Worm (Caenorhabditis elegans) whole organism, L1 larva: ENCODE results near the gene ric-3.

Experiments used
- C04F5.9 ChIP-seq: sonication (generic microtip); optimal IDR thresholded peaks from 2 replicates; lab custom pipeline; 2016; ENCODE audit warnings: missing genetic modification characterization, missing compliant biosample characterization
- C16A3.4 ChIP-seq: fragments of 150-350 bp; optimal IDR thresholded peaks from 2 replicates; lab custom pipeline; 2014; ENCODE audit warnings: missing biosample characterization, missing genetic modification characterization
- C34B4.2 ChIP-seq: sonication (generic microtip); optimal IDR thresholded peaks from 2 replicates; lab custom pipeline; 2017; ENCODE audit warnings: mild to moderate bottlenecking, missing genetic modification characterization, missing compliant biosample characterization
- F16B12.6 ChIP-seq: fragments of 150-350 bp; optimal IDR thresholded peaks from 2 replicates; lab custom pipeline; 2014; ENCODE audit warnings: missing biosample characterization, missing genetic modification characterization
- Y116A8C.19 ChIP-seq: sonication (generic microtip); optimal IDR thresholded peaks from 2 replicates; lab custom pipeline; 2016; ENCODE audit warnings: missing compliant biosample characterization, missing genetic modification characterization, borderline replicate concordance
- alr-1 ChIP-seq: fragments of 200-800 bp; sonication (Bioruptor generic); optimal IDR thresholded peaks from 2 replicates; lab custom pipeline; 2018; ENCODE audit warnings: borderline replicate concordance, mild to moderate bottlenecking, missing genetic modification characterization, missing compliant biosample characterization
- ceh-82 ChIP-seq, 3 experiments: fragments of 150-350 bp in 1 of 3; sonication (generic microtip) in 2 of 3; optimal IDR thresholded peaks; 2 replicates each; lab custom pipeline; 2014 to 2017; ENCODE audit warnings: missing biosample characterization in 3 of 3, missing genetic modification characterization in 3 of 3
- ceh-88 ChIP-seq: fragments of 200-800 bp; sonication (Bioruptor generic); IDR thresholded peaks from 2 replicates; pipeline ENCODE4 v1.3.6; 2022; ENCODE audit warnings: missing genetic modification characterization, missing compliant biosample characterization
- ces-1 ChIP-seq: fragments of 150-350 bp; optimal IDR thresholded peaks from 2 replicates; lab custom pipeline; 2014; ENCODE audit warnings: missing biosample characterization, missing genetic modification reagents, missing genetic modification characterization
- dsc-1 ChIP-seq: sonication (generic microtip); optimal IDR thresholded peaks from 2 replicates; lab custom pipeline; 2016; ENCODE audit warnings: mild to moderate bottlenecking, missing genetic modification characterization, missing compliant biosample characterization
- efl-1 ChIP-seq, 4 experiments: fragments of 150-350 bp; optimal IDR thresholded peaks in 3 of 4; peaks in 1 of 4; 1 replicate in 1 of 4; 2 replicates in 3 of 4; lab custom pipeline; 2014; ENCODE audit warnings: missing biosample characterization in 2 of 4, missing genetic modification characterization in 2 of 4, missing genetic modification reagents in 2 of 4
- egl-13 ChIP-seq: sonication (generic microtip); optimal IDR thresholded peaks from 2 replicates; lab custom pipeline; 2016; ENCODE audit warnings: missing genotype, missing genetic modification reagents, missing genetic modification characterization, missing compliant biosample characterization
- elt-2 ChIP-seq: sonication (generic microtip); optimal IDR thresholded peaks from 2 replicates; lab custom pipeline; 2016; ENCODE audit warnings: missing genetic modification characterization, mild to moderate bottlenecking, inconsistent platforms, missing compliant biosample characterization, missing genetic modification reagents
- elt-3 ChIP-seq, 6 experiments: fragments of 150-350 bp in 1 of 6; sonication (generic microtip); optimal IDR thresholded peaks; 2 replicates each; lab custom pipeline; 2017 to 2018; ENCODE audit warnings: missing biosample characterization in 6 of 6, missing genetic modification characterization in 6 of 6, inconsistent platforms in 1 of 6
- ets-5 ChIP-seq: fragments of 200-800 bp; sonication (Bioruptor generic); IDR thresholded peaks from 2 replicates; pipeline ENCODE4 v1.3.6; 2022; ENCODE audit warnings: missing genetic modification characterization, missing compliant biosample characterization
- fkh-4 ChIP-seq: sonication (generic microtip); optimal IDR thresholded peaks from 2 replicates; lab custom pipeline; 2016; ENCODE audit warnings: missing compliant biosample characterization, missing genetic modification characterization, borderline replicate concordance
- fos-1 ChIP-seq: fragments of 150-350 bp; optimal IDR thresholded peaks from 2 replicates; lab custom pipeline; 2014; ENCODE audit warnings: missing biosample characterization, missing genetic modification characterization
- irx-1 ChIP-seq: sonication (generic microtip); optimal IDR thresholded peaks from 2 replicates; lab custom pipeline; 2016; ENCODE audit warnings: missing genetic modification characterization, missing compliant biosample characterization
- jun-1 ChIP-seq: fragments of 150-350 bp; optimal IDR thresholded peaks from 2 replicates; lab custom pipeline; 2014; ENCODE audit warnings: missing biosample characterization, missing genetic modification reagents, missing genetic modification characterization
- lin-13 ChIP-seq: fragments of 150-350 bp; optimal IDR thresholded peaks from 2 replicates; lab custom pipeline; 2014; ENCODE audit warnings: missing biosample characterization, missing genetic modification reagents, missing genetic modification characterization
- lin-14 ChIP-seq: fragments of 200-800 bp; sonication (Bioruptor generic); optimal IDR thresholded peaks from 2 replicates; lab custom pipeline; 2018; ENCODE audit warnings: mild to moderate bottlenecking, missing genetic modification characterization, moderate library complexity, missing compliant biosample characterization
- lin-15B ChIP-seq: fragments of 150-350 bp; sonication (generic microtip); optimal IDR thresholded peaks from 3 replicates; lab custom pipeline; 2014; ENCODE audit warnings: missing biosample characterization, missing genetic modification characterization
- lin-39 ChIP-seq: fragments of 150-350 bp; optimal IDR thresholded peaks from 2 replicates; lab custom pipeline; 2014; ENCODE audit warnings: missing biosample characterization, missing genetic modification reagents, missing genetic modification characterization
- mab-9 ChIP-seq: fragments of 200-800 bp; sonication (Bioruptor generic); IDR thresholded peaks from 2 replicates; pipeline ENCODE4 v1.3.6; 2022; ENCODE audit warnings: missing genetic modification reagents, missing genetic modification characterization, missing compliant biosample characterization
- mdl-1 ChIP-seq, 2 experiments: fragments of 150-350 bp; optimal IDR thresholded peaks; 2 replicates each; lab custom pipeline; 2014 to 2017; ENCODE audit warnings: missing biosample characterization in 2 of 2, missing genetic modification characterization in 2 of 2, inconsistent platforms in 1 of 2
- mep-1 ChIP-seq: fragments of 150-350 bp; optimal IDR thresholded peaks from 2 replicates; lab custom pipeline; 2014; ENCODE audit warnings: missing biosample characterization, missing genetic modification characterization
- nhr-12 ChIP-seq: sonication (generic microtip); optimal IDR thresholded peaks from 2 replicates; lab custom pipeline; 2017; ENCODE audit warnings: missing biosample characterization, missing genetic modification characterization
- nhr-20 ChIP-seq: sonication (generic microtip); optimal IDR thresholded peaks from 2 replicates; lab custom pipeline; 2016; ENCODE audit warnings: mild to moderate bottlenecking, missing genetic modification characterization, missing compliant biosample characterization
- nhr-237 ChIP-seq: fragments of 150-350 bp; optimal IDR thresholded peaks from 2 replicates; lab custom pipeline; 2014; ENCODE audit warnings: missing biosample characterization, missing genetic modification characterization
- nhr-71 ChIP-seq: sonication (generic microtip); optimal IDR thresholded peaks from 2 replicates; lab custom pipeline; 2016; ENCODE audit warnings: mild to moderate bottlenecking, missing genetic modification characterization, moderate library complexity, missing compliant biosample characterization
- nhr-77 ChIP-seq: fragments of 150-350 bp; optimal IDR thresholded peaks from 2 replicates; lab custom pipeline; 2014; ENCODE audit warnings: missing biosample characterization, missing genetic modification characterization
- nhr-90 ChIP-seq: sonication (generic microtip); optimal IDR thresholded peaks from 2 replicates; lab custom pipeline; 2016; ENCODE audit warnings: mild to moderate bottlenecking, missing genetic modification characterization, missing compliant biosample characterization; ENCODE audit not compliant: poor library complexity
- pax-3 ChIP-seq: fragments of 200-800 bp; sonication (Bioruptor generic); optimal IDR thresholded peaks from 2 replicates; lab custom pipeline; 2018; ENCODE audit warnings: mild to moderate bottlenecking, missing genetic modification characterization, moderate library complexity, missing compliant biosample characterization
- rnt-1 ChIP-seq: sonication (generic microtip); optimal IDR thresholded peaks from 2 replicates; lab custom pipeline; 2016; ENCODE audit warnings: mild to moderate bottlenecking, missing genetic modification characterization, moderate library complexity, missing compliant biosample characterization
- skn-1 ChIP-seq: fragments of 150-350 bp; optimal IDR thresholded peaks from 2 replicates; lab custom pipeline; 2014; ENCODE audit warnings: missing biosample characterization, missing genetic modification characterization
- snpc-4 ChIP-seq: fragments of 150-350 bp; optimal IDR thresholded peaks from 2 replicates; lab custom pipeline; 2014; ENCODE audit warnings: missing biosample characterization, missing genetic modification characterization
- snu-23 ChIP-seq: sonication (generic microtip); optimal IDR thresholded peaks from 2 replicates; lab custom pipeline; 2016; ENCODE audit warnings: missing genetic modification characterization, missing compliant biosample characterization
- sox-4 ChIP-seq: sonication (generic microtip); optimal IDR thresholded peaks from 2 replicates; lab custom pipeline; 2016; ENCODE audit warnings: missing genetic modification characterization, missing compliant biosample characterization
- sptf-1 ChIP-seq: fragments of 150-350 bp; optimal IDR thresholded peaks from 2 replicates; lab custom pipeline; 2014; ENCODE audit warnings: missing biosample characterization, missing genetic modification characterization
- sup-37 ChIP-seq: fragments of 200-800 bp; sonication (Bioruptor generic); optimal IDR thresholded peaks from 2 replicates; lab custom pipeline; 2018; ENCODE audit warnings: mild to moderate bottlenecking, missing genetic modification characterization, missing compliant biosample characterization
- swsn-7 ChIP-seq: sonication (generic microtip); optimal IDR thresholded peaks from 2 replicates; lab custom pipeline; 2016; ENCODE audit warnings: missing genetic modification characterization, missing compliant biosample characterization
- tbx-2 ChIP-seq: sonication (generic microtip); optimal IDR thresholded peaks from 2 replicates; lab custom pipeline; 2016; ENCODE audit warnings: missing genetic modification characterization, missing compliant biosample characterization
- tlp-1 ChIP-seq: fragments of 150-350 bp; optimal IDR thresholded peaks from 2 replicates; lab custom pipeline; 2014; ENCODE audit warnings: missing biosample characterization, missing genetic modification characterization
- unc-130 ChIP-seq: fragments of 150-350 bp; optimal IDR thresholded peaks from 2 replicates; lab custom pipeline; 2017; ENCODE audit warnings: missing biosample characterization, missing genetic modification characterization, inconsistent platforms
- unc-30 ChIP-seq: sonication (generic microtip); optimal IDR thresholded peaks from 2 replicates; lab custom pipeline; 2017; ENCODE audit warnings: missing biosample characterization, missing genetic modification characterization
- unc-62 ChIP-seq: fragments of 150-350 bp; optimal IDR thresholded peaks from 2 replicates; lab custom pipeline; 2014; ENCODE audit warnings: missing biosample characterization, missing genetic modification reagents, missing genetic modification characterization
- unc-86 ChIP-seq: sonication (generic microtip); optimal IDR thresholded peaks from 2 replicates; lab custom pipeline; 2016; ENCODE audit warnings: missing genetic modification characterization, missing compliant biosample characterization
- xbp-1 ChIP-seq: sonication (generic microtip); optimal IDR thresholded peaks from 2 replicates; lab custom pipeline; 2016; ENCODE audit warnings: missing genetic modification characterization, missing compliant biosample characterization
- zip-4 ChIP-seq: fragments of 200-800 bp; sonication (Bioruptor generic); optimal IDR thresholded peaks from 2 replicates; lab custom pipeline; 2018; ENCODE audit warnings: mild to moderate bottlenecking, missing genetic modification characterization, moderate library complexity, missing compliant biosample characterization

ric-3 gene

DNA sequence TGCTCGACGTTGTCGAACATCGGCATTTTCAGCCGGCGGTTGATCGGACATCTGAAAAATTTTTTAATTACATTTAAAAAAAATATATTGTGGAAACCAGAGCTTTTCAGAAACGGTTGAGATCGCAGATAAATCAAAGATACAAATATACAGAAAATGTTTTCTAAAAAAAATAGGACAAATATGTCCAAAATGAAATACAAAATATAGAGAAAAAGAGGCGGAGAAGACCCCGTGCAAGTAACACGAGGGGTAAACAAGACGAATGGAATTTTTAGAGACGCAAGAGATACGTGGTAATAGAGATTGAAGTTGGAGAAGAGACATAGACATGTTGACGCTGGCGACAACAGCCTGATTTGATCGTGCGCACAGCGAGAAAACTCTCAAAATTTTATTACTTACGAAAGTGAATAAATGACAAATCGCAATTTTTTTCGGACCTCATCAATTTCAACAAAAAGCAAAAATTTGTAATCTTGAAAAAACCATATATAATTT is 2.3 kb upstream of the ric-3 start, which contains the start of gene cdgs-1 (continued):
- peak; percentile 12 for TF ChIP-seq dsc-1
- peak in 1 of 6 experiments; percentile 5 for TF ChIP-seq elt-3 (tag; optimal IDR thresholded peaks at IDR 0.05; lab: Kevin White, UChicago)
- no peak for TF ChIP-seq Y116A8C.19 (tag; lab: Kevin White, UChicago)
- TF ChIP-seq nhr-90 (tag; lab: Kevin White, UChicago) = no peak
- no peak for TF ChIP-seq irx-1 (tag; lab: Kevin White, UChicago)
- TF ChIP-seq xbp-1 (tag; lab: Kevin White, UChicago) = peak; percentile 18
- TF ChIP-seq unc-86 = no peak
- peak; percentile 70 for TF ChIP-seq snu-23 (GFP tag; lab: Kevin White, UChicago)
- no peak for TF ChIP-seq egl-13 (tag; lab: Kevin White, UChicago)
- TF ChIP-seq C16A3.4 = peak; percentile 25
- peak; percentile 75 for TF ChIP-seq nhr-71 (tag; lab: Kevin White, UChicago)
- TF ChIP-seq jun-1 (tag; lab: Kevin White, UChicago) = no peak
- TF ChIP-seq ceh-82 (tag; optimal IDR thresholded peaks at IDR 0.05; lab: Kevin White, UChicago) = peak in 1 of 3 experiments; percentile 57
- no peak for TF ChIP-seq lin-15B
- TF ChIP-seq nhr-237 (tag; lab: Kevin White, UChicago) = no peak
- TF ChIP-seq efl-1 (optimal IDR thresholded peaks at IDR 0.05; lab: Kevin White, UChicago) = peak; percentile 46 to 57
- TF ChIP-seq efl-1 (GFP tag; optimal IDR thresholded peaks at IDR 0.05 in 1 of 2; lab: Kevin White, UChicago) = peak; percentile 40 to 88
- no peak for TF ChIP-seq tlp-1 (tag; lab: Kevin White, UChicago)
- no peak for TF ChIP-seq ces-1
- TF ChIP-seq C04F5.9 (tag; lab: Kevin White, UChicago) = no peak
- TF ChIP-seq swsn-7 = peak; percentile 28
- TF ChIP-seq unc-62 (GFP tag; lab: Kevin White, UChicago) = no peak
- no peak for TF ChIP-seq C34B4.2 (tag; lab: Kevin White, UChicago)
- TF ChIP-seq nhr-20 (tag; lab: Kevin White, UChicago) = peak; percentile 73
- peak; percentile 21 for TF ChIP-seq skn-1 (tag; lab: Kevin White, UChicago)
- peak; percentile 23 for TF ChIP-seq rnt-1 (tag; lab: Kevin White, UChicago)
- TF ChIP-seq mab-9 (GFP tag; lab: Robert Waterston, UW) = no peak
- no peak for TF ChIP-seq alr-1 (tag; lab: Kevin White, UChicago)

DNA sequence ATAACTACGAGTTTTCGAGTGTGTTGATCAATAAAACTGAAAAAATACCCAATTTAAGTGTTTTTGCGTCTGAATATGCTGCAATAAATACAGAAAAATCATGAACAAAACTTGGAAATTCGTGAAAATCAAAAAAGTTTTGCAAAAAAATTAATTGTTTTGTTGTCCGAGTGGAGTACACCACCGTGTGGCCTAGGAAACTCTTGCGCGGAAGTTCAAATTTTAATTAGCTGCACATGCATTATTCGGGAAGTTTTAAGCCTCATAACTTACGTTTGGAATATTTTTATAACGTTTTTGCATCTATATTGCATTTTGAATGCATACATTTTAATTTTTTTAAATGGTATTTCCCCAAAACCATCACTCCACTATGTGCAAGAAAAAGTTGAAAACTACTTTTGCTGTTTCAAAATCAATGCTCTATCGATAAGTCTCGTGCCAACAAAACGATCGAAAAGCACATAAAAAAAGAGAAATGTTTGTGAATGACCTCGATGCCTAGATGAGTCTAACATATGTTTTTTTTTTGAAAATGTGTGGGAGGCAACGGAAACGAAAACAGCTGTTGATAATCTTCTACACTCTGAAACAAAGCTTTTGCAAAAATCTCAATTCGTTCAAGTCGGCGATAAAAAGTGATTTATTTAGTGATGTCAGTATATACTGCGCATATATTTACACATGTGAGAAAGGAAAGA is 1.5 kb upstream of the ric-3 start:
- no peak for TF ChIP-seq unc-30 (tag; lab: Kevin White, UChicago)
- TF ChIP-seq C16A3.4 = no peak
- TF ChIP-seq nhr-12 (tag; lab: Kevin White, UChicago) = no peak
- TF ChIP-seq nhr-71 (tag; lab: Kevin White, UChicago) = peak; percentile 56
- peak; percentile 64 for TF ChIP-seq sox-4 (tag; lab: Kevin White, UChicago)
- TF ChIP-seq sptf-1 (tag; lab: Kevin White, UChicago) = no peak
- TF ChIP-seq mdl-1 (tag; optimal IDR thresholded peaks at IDR 0.05; lab: Kevin White, UChicago) = no peak
- TF ChIP-seq snpc-4 (tag; lab: Kevin White, UChicago) = no peak
- no peak for TF ChIP-seq mep-1 (tag; lab: Kevin White, UChicago)
- peak; percentile 41 for TF ChIP-seq nhr-20 (tag; lab: Kevin White, UChicago)
- TF ChIP-seq nhr-90 (tag; lab: Kevin White, UChicago) = peak; percentile 79
- TF ChIP-seq snu-23 (GFP tag; lab: Kevin White, UChicago) = peak; percentile 44
- no peak; the same call in 1 of the 2 replicates for TF ChIP-seq ceh-88 (GFP tag; lab: Robert Waterston, UW)
- peak; percentile 54 for TF ChIP-seq lin-14
- TF ChIP-seq fkh-4 (tag; lab: Kevin White, UChicago) = peak; percentile 60
- no peak; the same call in 1 of the 2 replicates for TF ChIP-seq mab-9 (GFP tag; lab: Robert Waterston, UW)
- TF ChIP-seq F16B12.6 (tag; lab: Kevin White, UChicago) = no peak
- TF ChIP-seq nhr-237 (tag; lab: Kevin White, UChicago) = no peak
- TF ChIP-seq C04F5.9 (tag; lab: Kevin White, UChicago) = peak; percentile 40
- no peak for TF ChIP-seq ets-5
- TF ChIP-seq sup-37 (GFP tag; lab: Kevin White, UChicago) = no peak
- TF ChIP-seq lin-15B = no peak
- TF ChIP-seq fos-1 (tag; lab: Kevin White, UChicago) = no peak
- TF ChIP-seq zip-4 (GFP tag; lab: Kevin White, UChicago) = no peak
- no peak for TF ChIP-seq lin-13 (GFP tag; lab: Kevin White, UChicago)
- TF ChIP-seq unc-130 (tag; lab: Kevin White, UChicago) = peak; percentile 3
- no peak for TF ChIP-seq nhr-77 (tag; lab: Kevin White, UChicago)
- TF ChIP-seq elt-2 = peak; percentile 22
- TF ChIP-seq tbx-2 = peak; percentile 51
- no peak for TF ChIP-seq lin-39
- TF ChIP-seq pax-3 (tag; lab: Kevin White, UChicago) = peak; percentile 53
